Worm (Caenorhabditis elegans): Measurements from ENCODE around the gene nlp-9.

DNA sequence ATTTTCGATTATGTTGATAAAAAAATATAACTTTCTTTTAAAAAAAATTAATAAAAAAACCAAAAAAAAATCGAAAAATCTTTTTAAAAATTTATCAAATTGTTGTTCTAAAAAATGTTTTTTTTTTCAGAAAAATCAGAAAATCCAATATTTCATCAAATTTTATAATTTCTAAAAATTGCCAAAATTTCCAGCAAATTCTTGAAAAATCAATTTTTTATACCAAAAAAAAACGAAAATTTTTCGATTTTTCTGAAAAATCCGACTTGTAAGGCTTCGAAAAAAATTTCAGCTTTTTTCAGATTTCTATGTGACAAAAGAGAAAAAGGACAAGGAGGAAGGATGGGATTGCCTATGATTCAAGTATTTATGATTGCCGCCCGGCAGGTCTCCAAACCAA lies 15.0 kb upstream of the nlp-9 start, which contains the start of gene H43I07.1:
- TF ChIP-seq scrt-1 (GFP tag; IDR thresholded peaks at IDR 0.05): no peak
- no peak for TF ChIP-seq aly-1 (tag; optimal IDR thresholded peaks at IDR 0.05)
- TF ChIP-seq ceh-13 (GFP tag; optimal IDR thresholded peaks at IDR 0.05): no peak

Measured in whole organism, early embryonic.